Worm (Caenorhabditis elegans): ENCODE data around the gene E04F6.9.

E04F6.9 gene

DNA sequence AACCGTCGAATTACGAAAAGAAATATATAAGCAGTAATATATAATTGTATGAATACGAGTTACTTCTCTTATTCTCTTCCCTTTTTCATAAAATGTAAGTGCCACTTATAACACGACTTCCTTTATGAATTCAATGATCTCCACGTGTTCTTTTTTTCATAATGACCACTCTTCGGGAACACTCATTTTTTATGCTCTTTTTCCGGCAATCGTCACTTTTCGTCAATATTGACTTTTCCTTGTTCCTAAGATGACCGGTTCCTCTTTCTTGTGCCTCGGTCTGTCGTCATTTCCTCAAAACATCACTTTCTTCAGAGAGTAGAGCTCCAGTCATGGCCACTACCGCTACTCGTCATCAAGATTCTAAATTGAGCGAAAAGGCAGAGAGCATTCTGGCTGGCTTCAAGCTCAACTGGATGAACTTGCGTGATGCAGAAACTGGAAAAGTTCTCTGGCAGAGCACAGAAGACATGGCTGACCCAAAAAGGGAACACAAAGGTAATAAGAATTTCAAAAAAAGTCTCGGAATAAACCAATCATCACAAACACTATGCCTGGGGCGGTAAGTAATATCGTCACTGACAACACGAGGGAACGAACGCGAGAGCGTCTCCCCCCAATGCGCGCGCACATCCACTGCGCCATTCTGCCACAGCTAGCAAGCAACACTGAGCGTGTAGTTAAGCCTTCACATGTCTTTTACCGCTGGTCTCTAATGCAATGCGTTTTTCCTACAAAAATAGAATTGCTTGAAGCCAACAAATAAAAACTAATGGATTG is 28.3 kb downstream of the E04F6.9 start, which contains the start of gene pdl-1:
pdl-1 (plus strand) TSS at position 309 of the 780 bp plus-strand sequence.
- no peak for TF ChIP-seq unc-62 (GFP tag; optimal IDR thresholded peaks at IDR 0.05)

DNA sequence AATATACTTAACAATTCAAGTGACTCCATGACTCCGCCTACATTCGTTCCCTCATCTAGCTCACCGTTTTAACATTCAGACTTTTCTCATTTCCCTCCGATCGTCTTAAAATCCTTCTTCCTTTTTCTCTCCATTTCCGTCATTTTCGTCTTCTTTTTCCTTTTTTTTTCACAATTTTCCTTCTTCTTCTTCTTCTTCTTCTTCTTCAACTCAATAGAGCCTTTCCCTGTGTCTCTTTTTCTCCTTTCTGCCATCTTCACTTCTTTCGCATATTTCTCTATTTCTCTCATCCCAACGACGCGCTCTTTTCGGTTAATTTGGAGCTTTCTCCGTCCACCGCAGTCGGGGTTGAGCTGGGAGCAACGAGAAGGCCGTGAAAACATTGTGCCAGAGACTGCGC is 29.3 kb downstream of the E04F6.9 start:
- TF ChIP-seq unc-62 (GFP tag; optimal IDR thresholded peaks at IDR 0.05), result no peak

DNA sequence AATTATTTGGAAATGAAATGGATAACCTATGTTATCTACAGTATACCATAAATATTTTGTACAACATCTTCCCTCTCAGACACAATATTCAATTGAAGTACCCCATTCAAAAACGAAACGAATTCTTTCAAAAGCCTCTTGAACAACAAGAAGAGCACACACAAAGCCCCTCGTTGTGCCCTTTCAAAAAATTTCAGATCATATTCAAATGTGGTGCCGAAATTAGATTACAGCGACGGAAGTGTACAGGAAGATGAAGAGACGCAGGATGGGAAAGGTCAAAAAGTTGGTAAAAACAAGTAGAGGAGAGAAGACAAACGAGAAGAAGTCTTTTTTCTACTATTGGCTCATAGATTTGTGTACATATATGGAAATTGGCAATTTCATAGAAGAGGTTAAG is 35.9 kb downstream of the E04F6.9 start:
- TF ChIP-seq unc-62 (GFP tag; optimal IDR thresholded peaks at IDR 0.05), result no peak

DNA sequence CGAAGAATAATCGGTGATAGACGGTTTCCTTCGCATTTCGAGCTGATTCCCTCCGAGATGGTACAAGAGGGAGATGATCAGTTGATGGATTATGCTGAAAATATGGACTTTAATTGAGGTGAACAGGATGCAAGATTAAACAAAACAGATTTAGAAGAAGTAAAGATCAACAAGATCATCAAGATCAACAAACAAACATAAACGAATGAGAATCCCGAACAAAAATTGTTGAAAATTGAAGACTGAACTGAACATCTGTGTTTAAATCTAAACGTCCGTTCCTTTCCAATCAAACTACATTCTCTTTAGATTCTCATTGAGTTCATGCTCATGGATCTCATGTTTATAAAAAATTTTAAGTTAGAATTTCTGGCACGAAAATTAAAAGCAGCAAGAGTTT is 37.1 kb downstream of the E04F6.9 start, which contains the start of gene glc-4:
glc-4 (minus strand) TSS at position 101 of the 400 bp plus-strand sequence.
- TF ChIP-seq unc-62 (GFP tag; optimal IDR thresholded peaks at IDR 0.05), result no peak

DNA sequence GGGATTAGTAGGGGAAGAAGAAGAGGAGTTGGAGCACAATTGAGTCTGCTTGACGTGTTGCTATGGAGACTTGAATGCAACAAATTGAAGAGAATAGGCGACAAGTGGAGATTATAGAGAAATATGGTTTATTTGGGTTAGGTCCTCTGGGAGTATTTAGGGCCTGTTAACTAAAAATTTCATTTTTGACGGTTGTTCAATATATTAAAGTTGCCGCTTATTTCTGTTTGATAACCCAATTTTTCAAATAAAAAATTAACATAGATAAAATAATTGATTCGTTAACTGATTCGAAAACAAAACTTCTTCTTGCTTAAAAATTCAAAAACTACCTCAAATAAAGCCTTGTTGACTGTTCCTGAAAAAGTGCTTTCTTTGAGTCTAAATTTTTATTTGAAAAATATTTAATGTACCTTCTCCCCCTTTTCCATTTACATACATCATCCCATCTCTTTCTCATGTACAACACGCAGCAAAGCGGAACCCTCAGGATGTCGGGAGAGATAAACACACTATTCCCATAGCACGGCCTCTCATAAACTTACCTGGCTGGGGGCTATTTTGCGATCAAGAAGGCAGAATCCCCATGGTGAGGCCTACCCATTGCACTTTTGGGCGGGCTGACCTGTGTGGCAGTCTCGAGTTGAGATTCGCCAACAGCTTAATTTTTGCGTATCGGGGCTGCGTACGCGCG is 40.5 kb downstream of the E04F6.9 start, which contains the start of gene dyf-13:
dyf-13 (minus strand) TSS at position 51 of the 694 bp plus-strand sequence.
- no peak for TF ChIP-seq unc-62 (GFP tag; optimal IDR thresholded peaks at IDR 0.05)

DNA sequence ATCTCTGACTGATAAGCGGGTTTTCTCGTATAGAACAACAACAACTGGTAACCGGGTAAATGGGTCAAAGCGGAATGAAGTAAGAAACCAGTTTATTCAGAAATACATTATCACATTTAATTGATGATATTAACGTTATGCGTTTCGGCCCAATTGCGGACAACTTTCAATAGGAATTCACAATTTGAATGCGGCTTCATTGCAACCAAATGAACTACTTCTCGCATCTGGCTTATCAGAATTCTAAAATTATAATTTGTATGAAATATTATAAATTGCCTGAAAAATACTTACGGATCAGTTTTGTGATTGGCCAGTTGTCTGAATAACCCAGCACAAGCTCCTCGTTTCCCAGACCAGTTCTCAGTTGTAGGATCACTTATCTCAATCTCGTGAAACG is 43.2 kb downstream of the E04F6.9 start, which contains the start of gene col-36:
col-36 (minus strand) TSS at position 101 of the 400 bp plus-strand sequence.
- no peak for TF ChIP-seq unc-62 (GFP tag; optimal IDR thresholded peaks at IDR 0.05)

DNA sequence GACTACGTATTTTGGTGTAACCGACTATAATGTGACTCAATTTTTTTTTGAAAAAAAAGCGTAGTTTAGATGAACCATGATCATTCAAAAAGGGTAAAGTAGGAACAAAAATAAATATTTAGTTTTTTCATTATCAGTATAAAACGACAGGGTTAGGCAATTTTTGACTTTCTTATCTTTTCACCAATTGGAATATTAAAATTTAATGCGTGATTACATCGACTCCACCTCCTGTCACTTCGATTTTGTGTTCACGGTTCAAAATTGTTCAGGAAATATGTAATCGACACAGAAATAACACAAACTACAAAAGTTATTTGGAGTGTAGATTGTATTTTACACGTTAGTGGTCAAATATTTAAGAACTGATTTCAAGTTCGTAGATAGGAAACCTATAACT is 45.2 kb downstream of the E04F6.9 start:
- no peak for TF ChIP-seq unc-62 (GFP tag; optimal IDR thresholded peaks at IDR 0.05)

DNA sequence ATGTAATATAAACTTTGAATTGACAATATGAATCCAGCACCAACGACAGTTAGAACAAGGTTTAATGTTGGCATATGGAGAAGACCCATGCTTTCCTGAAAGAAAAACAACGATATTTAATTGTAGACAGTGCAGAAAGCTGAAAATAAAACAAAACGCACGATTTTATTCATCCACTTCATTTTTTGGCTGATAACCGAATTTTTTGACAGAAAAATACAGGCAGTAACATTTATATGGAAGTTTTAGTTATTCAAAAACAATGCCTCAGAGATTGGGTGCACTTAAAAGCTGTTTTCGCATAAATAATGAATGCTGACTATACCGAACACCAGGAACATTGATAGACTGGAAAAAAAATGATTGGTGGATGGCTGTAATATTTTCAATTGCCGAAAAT is 46.2 kb downstream of the E04F6.9 start, which contains the start of gene mfsd-13.2:
mfsd-13.2 (minus strand) TSS at position 101 of the 400 bp plus-strand sequence.
- TF ChIP-seq unc-62 (GFP tag; optimal IDR thresholded peaks at IDR 0.05), result no peak
